Worm (Caenorhabditis elegans) whole organism, L4 larva: ENCODE measurements around the gene EGAP1.1.

Experiments used
- F44E2.7 ChIP-seq: fragments of 200-800 bp; sonication (Bioruptor generic); IDR thresholded peaks from 2 replicates; pipeline ENCODE4 v2.1.2; 2022; ENCODE audit warnings: missing genetic modification characterization, missing compliant biosample characterization
- F49E8.2 ChIP-seq: sonication (generic microtip); optimal IDR thresholded peaks from 2 replicates; lab custom pipeline; 2016; ENCODE audit warnings: missing compliant biosample characterization, mild to moderate bottlenecking, missing genetic modification characterization, borderline replicate concordance
- T20F7.1 ChIP-seq: fragments of 200-800 bp; sonication (Bioruptor generic); optimal IDR thresholded peaks from 2 replicates; lab custom pipeline; 2018; ENCODE audit warnings: mild to moderate bottlenecking, missing genetic modification characterization, missing compliant biosample characterization
- T26A8.4 ChIP-seq: fragments of 200-800 bp; sonication (Bioruptor generic); IDR thresholded peaks from 2 replicates; pipeline ENCODE4 v1.3.6; 2022; ENCODE audit warnings: missing genetic modification characterization, missing compliant biosample characterization
- Y5F2A.4 ChIP-seq: fragments of 200-800 bp; sonication (Bioruptor generic); optimal IDR thresholded peaks from 2 replicates; lab custom pipeline; 2018; ENCODE audit warnings: mild to moderate bottlenecking, missing genetic modification characterization, missing compliant biosample characterization
- ZK337.2 ChIP-seq: fragments of 200-800 bp; sonication (Bioruptor generic); IDR thresholded peaks from 2 replicates; pipeline ENCODE4 v1.3.6; 2022; ENCODE audit warnings: missing genetic modification reagents, missing genetic modification characterization, missing compliant biosample characterization
- aha-1 ChIP-seq: fragments of 150-350 bp; peaks from one replicate; lab custom pipeline; 2014; ENCODE audit warnings: missing biosample characterization, missing genetic modification characterization
- ama-1 ChIP-seq: fragments of 150-350 bp; optimal IDR thresholded peaks from 2 replicates; lab custom pipeline; 2014; ENCODE audit warnings: inconsistent platforms, mixed read lengths
- arid-1 ChIP-seq: fragments of 200-800 bp; sonication (Bioruptor generic); conservative IDR thresholded peaks from 2 replicates; pipeline ENCODE4 v1.3.6; 2022; ENCODE audit warnings: missing genetic modification reagents, missing genetic modification characterization, missing compliant biosample characterization
- attf-4 ChIP-seq: sonication (generic microtip); optimal IDR thresholded peaks from 3 replicates; lab custom pipeline; 2017; ENCODE audit warnings: missing biosample characterization, missing genetic modification characterization
- ceh-44 ChIP-seq: fragments of 200-800 bp; sonication (Bioruptor generic); IDR thresholded peaks from 2 replicates; pipeline ENCODE4 v1.3.6; 2022; ENCODE audit warnings: missing genetic modification reagents, missing genetic modification characterization, missing compliant biosample characterization
- ctbp-1 ChIP-seq: fragments of 200-800 bp; sonication (Bioruptor generic); IDR thresholded peaks from 2 replicates; pipeline ENCODE4 v1.3.6; 2022; ENCODE audit warnings: missing genetic modification reagents, missing genetic modification characterization, missing compliant biosample characterization
- daf-16 ChIP-seq, 3 experiments: sonication (generic microtip); optimal IDR thresholded peaks; 2 replicates each; lab custom pipeline; 2016 to 2017; ENCODE audit warnings: missing genetic modification characterization in 3 of 3, missing genetic modification reagents in 3 of 3, mild to moderate bottlenecking in 2 of 3, missing compliant biosample characterization in 2 of 3, missing biosample characterization in 1 of 3, moderate library complexity in 1 of 3
- dmd-6 ChIP-seq: fragments of 200-800 bp; sonication (Bioruptor generic); IDR thresholded peaks from 2 replicates; pipeline ENCODE4 v1.3.6; 2022; ENCODE audit warnings: missing genetic modification reagents, missing genetic modification characterization, missing compliant biosample characterization
- dpl-1 ChIP-seq: fragments of 150-350 bp; optimal IDR thresholded peaks from 2 replicates; lab custom pipeline; 2014; ENCODE audit warnings: missing biosample characterization, missing genetic modification reagents, missing genetic modification characterization
- egl-43 ChIP-seq: fragments of 200-800 bp; sonication (Bioruptor generic); IDR thresholded peaks from 2 replicates; pipeline ENCODE4 v1.3.6; 2022; ENCODE audit warnings: missing genetic modification reagents, missing genetic modification characterization, missing compliant biosample characterization
- fos-1 ChIP-seq: fragments of 150-350 bp; optimal IDR thresholded peaks from 2 replicates; lab custom pipeline; 2014; ENCODE audit warnings: missing biosample characterization, missing genetic modification characterization
- hlh-30 ChIP-seq: sonication (generic microtip); optimal IDR thresholded peaks from 2 replicates; lab custom pipeline; 2017; ENCODE audit warnings: antibody characterized with exemption, mild to moderate bottlenecking, missing genetic modification characterization, missing compliant biosample characterization; ENCODE audit not compliant: insufficient read depth
- lim-7 ChIP-seq: fragments of 200-800 bp; sonication (Bioruptor generic); IDR thresholded peaks from 2 replicates; pipeline ENCODE4 v1.3.6; 2022; ENCODE audit warnings: missing genetic modification characterization, missing compliant biosample characterization
- lin-15B ChIP-seq: fragments of 150-350 bp; sonication (generic microtip); optimal IDR thresholded peaks from 3 replicates; lab custom pipeline; 2014; ENCODE audit warnings: missing biosample characterization, missing genetic modification characterization
- lin-29 ChIP-seq: fragments of 200-800 bp; sonication (Bioruptor generic); IDR thresholded peaks from 2 replicates; pipeline ENCODE4 v1.3.6; 2022; ENCODE audit warnings: missing genetic modification reagents, missing genetic modification characterization, missing compliant biosample characterization
- lir-3 ChIP-seq: sonication (generic microtip); optimal IDR thresholded peaks from 2 replicates; lab custom pipeline; 2016; ENCODE audit warnings: mild to moderate bottlenecking, missing genetic modification characterization, missing compliant biosample characterization
- madf-5 ChIP-seq, 2 experiments: fragments of 200-800 bp; sonication (Bioruptor generic); IDR thresholded peaks; 2 replicates each; pipeline ENCODE4 v1.3.6; 2022; ENCODE audit warnings: missing compliant biosample characterization in 2 of 2, missing genetic modification characterization in 2 of 2
- mdt-29 ChIP-seq: fragments of 200-800 bp; sonication (Bioruptor generic); IDR thresholded peaks from 2 replicates; pipeline ENCODE4 v1.3.6; 2022; ENCODE audit warnings: missing genetic modification reagents, missing genetic modification characterization, missing compliant biosample characterization
- mep-1 ChIP-seq: fragments of 150-350 bp; sonication (generic microtip); optimal IDR thresholded peaks from 3 replicates; lab custom pipeline; 2014; ENCODE audit warnings: missing biosample characterization, missing genetic modification characterization
- mes-2 ChIP-seq: sonication (generic microtip); optimal IDR thresholded peaks from 2 replicates; lab custom pipeline; 2016; ENCODE audit warnings: missing genotype, mild to moderate bottlenecking, missing genetic modification characterization, missing compliant biosample characterization; ENCODE audit not compliant: poor library complexity, severe bottlenecking
- mxl-2 ChIP-seq: fragments of 200-800 bp; sonication (Bioruptor generic); conservative IDR thresholded peaks from 2 replicates; pipeline ENCODE4 v1.3.6; 2022; ENCODE audit warnings: missing genetic modification reagents, missing genetic modification characterization, missing compliant biosample characterization
- nhr-25 ChIP-seq: sonication (generic microtip); optimal IDR thresholded peaks from 2 replicates; lab custom pipeline; 2017; ENCODE audit warnings: missing genetic modification characterization, mild to moderate bottlenecking, missing compliant biosample characterization, antibody characterized with exemption, moderate library complexity, borderline replicate concordance; ENCODE audit not compliant: insufficient read depth
- pha-4 ChIP-seq, 2 experiments: fragments of 150-350 bp in 1 of 2; fragments of 200-800 bp in 1 of 2; sonication (Bioruptor generic) in 1 of 2; IDR thresholded peaks in 1 of 2; optimal IDR thresholded peaks in 1 of 2; 2 replicates each; pipeline versions ENCODE4 v1.3.6 to Lab custom; 2014 to 2022; ENCODE audit warnings: missing genetic modification characterization in 2 of 2, missing genetic modification reagents in 2 of 2, missing biosample characterization in 1 of 2, missing compliant biosample characterization in 1 of 2
- pqm-1 ChIP-seq: sonication (generic microtip); optimal IDR thresholded peaks from 2 replicates; lab custom pipeline; 2017; ENCODE audit warnings: missing biosample characterization, missing genetic modification characterization
- sdz-12 ChIP-seq: fragments of 200-800 bp; sonication (Bioruptor generic); optimal IDR thresholded peaks from 2 replicates; lab custom pipeline; 2018; ENCODE audit warnings: mild to moderate bottlenecking, missing genetic modification characterization, missing compliant biosample characterization
- spr-1 ChIP-seq: sonication (generic microtip); optimal IDR thresholded peaks from 2 replicates; lab custom pipeline; 2016; ENCODE audit warnings: mild to moderate bottlenecking, missing genetic modification characterization, missing compliant biosample characterization
- tag-97 ChIP-seq: fragments of 200-800 bp; sonication (Bioruptor generic); IDR thresholded peaks from 2 replicates; pipeline ENCODE4 v1.3.6; 2022; ENCODE audit warnings: missing genetic modification characterization, missing compliant biosample characterization
- tra-1 ChIP-seq: fragments of 200-800 bp; sonication (Bioruptor generic); IDR thresholded peaks from 2 replicates; pipeline ENCODE4 v1.3.6; 2022; ENCODE audit warnings: missing genetic modification reagents, missing genetic modification characterization, missing compliant biosample characterization
- unc-62 ChIP-seq, 3 experiments: fragments of 150-350 bp in 1 of 3; sonication (generic microtip); optimal IDR thresholded peaks in 2 of 3; peaks in 1 of 3; 1 replicate in 1 of 3; 2 replicates in 2 of 3; lab custom pipeline; 2014 to 2017; ENCODE audit warnings: missing biosample characterization in 3 of 3, missing genetic modification characterization in 3 of 3, missing genetic modification reagents in 3 of 3, missing genotype in 1 of 3
- vab-7 ChIP-seq: fragments of 200-800 bp; sonication (Bioruptor generic); IDR thresholded peaks from 2 replicates; pipeline ENCODE4 v1.3.6; 2022; ENCODE audit warnings: missing genetic modification reagents, missing genetic modification characterization, missing compliant biosample characterization
- zfp-2 ChIP-seq: sonication (generic microtip); optimal IDR thresholded peaks from 2 replicates; lab custom pipeline; 2016; ENCODE audit warnings: mild to moderate bottlenecking, missing genetic modification characterization, missing compliant biosample characterization
- ztf-7 ChIP-seq: fragments of 150-350 bp; optimal IDR thresholded peaks from 2 replicates; lab custom pipeline; 2014; ENCODE audit warnings: missing biosample characterization, missing genetic modification characterization

EGAP1.1 gene

DNA sequence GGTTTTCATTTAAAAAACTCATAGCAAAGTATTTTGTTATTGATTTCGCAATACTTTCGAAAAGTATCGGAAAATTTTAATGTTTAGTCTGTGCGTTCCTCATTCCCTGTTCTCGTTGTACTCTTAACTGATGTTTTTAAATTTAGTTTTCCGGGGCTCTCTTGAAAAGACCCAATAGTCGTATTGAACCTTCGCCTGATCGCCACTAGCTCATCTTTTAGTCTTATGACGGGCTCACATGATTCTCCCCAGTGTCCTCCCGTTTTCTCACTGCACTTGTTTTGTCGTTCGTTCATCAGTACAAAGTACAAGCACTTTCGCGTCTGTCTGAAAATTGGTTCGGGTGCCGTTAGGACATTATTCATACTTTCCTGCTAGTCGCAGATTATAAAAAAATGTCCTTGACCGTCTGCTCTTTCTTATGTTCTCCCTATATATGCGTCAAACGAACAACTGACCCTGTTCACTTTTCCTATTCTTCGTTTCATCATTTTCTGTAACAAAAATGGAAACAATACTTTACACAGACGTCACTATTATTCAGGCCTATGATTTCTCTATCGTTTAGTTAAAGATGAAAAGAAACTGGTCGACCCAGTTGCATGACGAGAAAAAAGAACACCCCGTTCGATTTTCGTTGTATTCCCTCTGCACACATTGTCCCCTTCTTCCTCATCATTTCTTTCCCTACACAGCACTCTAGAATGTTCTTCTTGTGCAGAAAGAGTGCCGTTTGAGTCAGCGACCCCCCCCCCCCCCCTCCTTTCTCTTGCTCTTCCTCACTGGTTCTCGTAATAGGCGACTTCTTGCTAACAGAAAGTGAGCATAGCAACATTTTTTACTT, 2.7 kb upstream of the EGAP1.1 start, which contains the start of gene ubq-1:
Gene ubq-1 (plus strand): TSS at position 802 of the 844 bp plus-strand sequence.
- peak; percentile 50; the same call in 1 of the 2 replicates for TF ChIP-seq lin-29 (GFP tag; lab: Robert Waterston, UW)
- no peak for TF ChIP-seq dmd-6 (GFP tag; lab: Robert Waterston, UW)
- no peak for TF ChIP-seq lir-3
- peak; percentile 19 for TF ChIP-seq mep-1 (tag; lab: Kevin White, UChicago)
- TF ChIP-seq madf-5 (GFP tag; IDR thresholded peaks at IDR 0.05; lab: Robert Waterston, UW), result 0 out of 4 replicates have a peak, but pooled peaks of 1 of the 2 experiments have one; percentile 61
- no peak for TF ChIP-seq sdz-12
- no peak for TF ChIP-seq pqm-1
- no peak for TF ChIP-seq daf-16 (GFP tag; optimal IDR thresholded peaks at IDR 0.05; lab: Kevin White, UChicago)
- peak; percentile 0 for TF ChIP-seq daf-16 (tag; optimal IDR thresholded peaks at IDR 0.05; lab: Kevin White, UChicago)
- no peak for TF ChIP-seq zfp-2 (tag; lab: Kevin White, UChicago)
- TF ChIP-seq ztf-7 (tag; lab: Kevin White, UChicago), result peak; percentile 12
- TF ChIP-seq F49E8.2, result no peak
- peak; percentile 48 for TF ChIP-seq aha-1
- no peak for TF ChIP-seq attf-4 (tag; lab: Kevin White, UChicago)
- no peak for TF ChIP-seq lin-15B (tag; lab: Kevin White, UChicago)
- no peak for TF ChIP-seq F44E2.7 (GFP tag; lab: Robert Waterston, UW)
- TF ChIP-seq arid-1, result 0 out of 2 replicates have a peak, but pooled peaks have one; percentile 3
- TF ChIP-seq Y5F2A.4 (GFP tag; lab: Kevin White, UChicago), result no peak
- no peak for TF ChIP-seq mxl-2 (GFP tag; lab: Robert Waterston, UW)
- peak; percentile 92 for TF ChIP-seq hlh-30
- no peak for TF ChIP-seq tra-1 (GFP tag; lab: Robert Waterston, UW)
- no peak for TF ChIP-seq dpl-1 (GFP tag; lab: Kevin White, UChicago)
- TF ChIP-seq T20F7.1, result peak; percentile 12
- TF ChIP-seq mdt-29, result no peak
- no peak for TF ChIP-seq nhr-25
- TF ChIP-seq unc-62 (GFP tag; optimal IDR thresholded peaks at IDR 0.05 in 1 of 2; lab: Kevin White, UChicago), result peak in 1 of 2 experiments; percentile 96
- no peak for TF ChIP-seq unc-62 (tag; optimal IDR thresholded peaks at IDR 0.05; lab: Kevin White, UChicago)
- no peak for TF ChIP-seq spr-1 (tag; lab: Kevin White, UChicago)
- peak; percentile 27; the same call in 1 of the 2 replicates for TF ChIP-seq pha-4 (GFP tag; IDR thresholded peaks at IDR 0.05; lab: Robert Waterston, UW)
- no peak for TF ChIP-seq pha-4 (tag; optimal IDR thresholded peaks at IDR 0.05; lab: Kevin White, UChicago)
- TF ChIP-seq T26A8.4 (GFP tag; lab: Robert Waterston, UW), result peak; percentile 25
- 0 out of 2 replicates have a peak, but pooled peaks have one; percentile 42 for TF ChIP-seq lim-7
- TF ChIP-seq tag-97 (GFP tag; lab: Robert Waterston, UW), result no peak
- peak; percentile 51 for TF ChIP-seq ctbp-1
- TF ChIP-seq ama-1 (lab: Kevin White, UChicago), result no peak
- no peak for TF ChIP-seq vab-7 (GFP tag; lab: Robert Waterston, UW)
- no peak for TF ChIP-seq fos-1 (tag; lab: Kevin White, UChicago)
- TF ChIP-seq egl-43 (GFP tag; lab: Robert Waterston, UW), result peak; percentile 37; the same call in 1 of the 2 replicates
- TF ChIP-seq mes-2 (tag; lab: Kevin White, UChicago), result peak; percentile 10
- no peak for TF ChIP-seq ZK337.2 (GFP tag; lab: Robert Waterston, UW)
- 0 out of 2 replicates have a peak, but pooled peaks have one; percentile 1 for TF ChIP-seq ceh-44
- TF ChIP-seq, all 104 proteins: peak for 17
